Worm (Caenorhabditis elegans) whole organism, L4/young adult: ENCODE results near the gene ZC132.3.

Experiments
- W03F9.2 ChIP-seq: fragments of 150-350 bp; optimal IDR thresholded peaks from 2 replicates; lab custom pipeline; 2014; ENCODE audit warnings: missing biosample characterization, missing genetic modification characterization
- him-1 ChIP-seq: sonication (generic microtip); optimal IDR thresholded peaks from 2 replicates; lab custom pipeline; 2016; ENCODE audit warnings: missing genotype, missing genetic modification reagents, missing genetic modification characterization, missing compliant biosample characterization

- TF ChIP-seq him-1 (tag; lab: Kevin White, UChicago) = no peak
- no peak for TF ChIP-seq W03F9.2 (tag; lab: Kevin White, UChicago)
These were observed 43.2 kb downstream of the ZC132.3 start, which contains the start of gene srt-14 for ce11 chrV:4256474-4256873.
